Fruit fly (Drosophila melanogaster) Kc167 (cell line): ENCODE results near the gene ZnT35C.

Experiments used
- Myc ChIP-seq: fragments of >200 bp; optimal IDR thresholded peaks from 2 replicates; lab custom pipeline; 2017; ENCODE audit warnings: missing external identifiers
- Sin3A ChIP-seq: fragments of >200 bp; optimal IDR thresholded peaks from 2 replicates; lab custom pipeline; 2018; ENCODE audit warnings: missing external identifiers
- h ChIP-seq: fragments of >200 bp; optimal IDR thresholded peaks from 3 replicates; lab custom pipeline; 2018; ENCODE audit warnings: missing external identifiers
- insv ChIP-seq: fragments of >200 bp; optimal IDR thresholded peaks from 3 replicates; lab custom pipeline; 2018; ENCODE audit warnings: missing external identifiers
- psq ChIP-seq: fragments of >200 bp; optimal IDR thresholded peaks from 2 replicates; lab custom pipeline; 2017; ENCODE audit warnings: missing external identifiers
- ttk ChIP-seq: sonication (Bioruptor generic); optimal IDR thresholded peaks from 2 replicates; lab custom pipeline; 2017; ENCODE audit warnings: missing external identifiers

ZnT35C gene

DNA sequence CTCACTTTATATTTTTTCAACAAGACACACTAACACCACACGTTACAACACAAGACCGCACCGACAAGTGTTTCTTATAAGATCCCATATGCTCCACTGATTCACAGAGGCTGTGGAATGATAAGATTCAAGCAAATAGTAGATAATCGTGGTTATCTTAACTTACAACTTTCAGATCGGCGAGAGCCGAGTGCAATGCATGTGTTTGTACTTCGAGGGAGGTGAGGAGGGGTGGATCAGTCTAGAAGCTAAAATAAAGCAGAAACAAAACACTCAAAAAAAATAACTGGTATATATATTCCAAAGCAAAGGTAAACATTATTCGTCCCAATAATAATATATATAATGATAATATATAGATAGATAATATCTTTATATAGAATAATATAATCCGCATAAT, at the start of gene ZnT35C:
ZnT35C (minus strand) TSS at position 101 of the 400 bp plus-strand sequence.
- no peak for TF ChIP-seq insv (lab: Kevin White, UChicago)
- no peak for TF ChIP-seq psq (lab: Kevin White, UChicago)
- no peak for TF ChIP-seq h (lab: Kevin White, UChicago)
- TF ChIP-seq Myc (lab: Kevin White, UChicago), result no peak
- no peak for TF ChIP-seq ttk (lab: Kevin White, UChicago)
- no peak for TF ChIP-seq Sin3A (lab: Kevin White, UChicago)

DNA sequence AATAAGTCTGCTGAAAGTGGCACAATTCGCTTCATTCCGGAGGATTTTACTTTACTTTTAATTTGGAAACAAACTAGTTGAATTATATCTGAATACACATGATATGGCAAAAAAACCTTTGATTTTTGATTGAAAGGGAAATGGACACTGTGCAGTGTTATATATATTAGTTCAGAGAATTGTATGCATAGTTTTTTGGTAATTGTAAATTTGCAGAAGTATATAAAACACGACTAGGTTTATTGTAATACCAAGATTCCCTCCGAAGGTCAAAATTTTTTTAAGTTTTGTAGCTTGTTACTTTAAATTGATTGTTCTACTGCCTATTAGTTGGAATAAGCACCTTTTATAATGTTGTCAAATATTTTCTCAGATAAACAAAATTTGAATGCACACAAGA, 44.6 kb upstream of the ZnT35C start, which contains the start of gene CG15260:
CG15260 (minus strand) TSS at position 101 of the 400 bp plus-strand sequence.
- TF ChIP-seq ttk (lab: Kevin White, UChicago) (no peak), Myc (lab: Kevin White, UChicago) (no peak), insv (lab: Kevin White, UChicago) (no peak)

DNA sequence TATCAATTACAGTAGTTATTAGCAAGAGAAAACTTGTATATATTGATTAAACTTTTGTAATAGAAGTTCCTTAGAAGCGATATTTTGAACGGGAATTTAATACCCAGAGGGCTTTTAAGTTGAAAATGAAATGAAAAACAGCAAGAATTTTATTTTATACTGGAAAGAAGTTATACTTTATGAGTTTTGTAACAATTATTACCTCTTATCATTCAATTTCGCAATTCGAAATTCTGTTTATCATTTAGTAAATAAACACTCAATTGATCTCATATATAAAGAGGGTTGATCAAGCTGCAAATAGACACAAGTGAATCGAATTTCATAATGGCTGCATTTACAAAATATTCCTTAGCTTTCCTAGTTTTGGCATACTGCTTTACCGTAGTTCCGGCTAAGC, 37.2 kb upstream of the ZnT35C start, which contains the start of gene CG15263:
CG15263 (plus strand) TSS at position 301 of the 400 bp plus-strand sequence.
- TF ChIP-seq psq (lab: Kevin White, UChicago), result no peak
- no peak for TF ChIP-seq ttk (lab: Kevin White, UChicago)
- no peak for TF ChIP-seq Myc (lab: Kevin White, UChicago)
- TF ChIP-seq insv (lab: Kevin White, UChicago), result no peak
- no peak for TF ChIP-seq Sin3A (lab: Kevin White, UChicago)
- TF ChIP-seq h (lab: Kevin White, UChicago), result no peak

DNA sequence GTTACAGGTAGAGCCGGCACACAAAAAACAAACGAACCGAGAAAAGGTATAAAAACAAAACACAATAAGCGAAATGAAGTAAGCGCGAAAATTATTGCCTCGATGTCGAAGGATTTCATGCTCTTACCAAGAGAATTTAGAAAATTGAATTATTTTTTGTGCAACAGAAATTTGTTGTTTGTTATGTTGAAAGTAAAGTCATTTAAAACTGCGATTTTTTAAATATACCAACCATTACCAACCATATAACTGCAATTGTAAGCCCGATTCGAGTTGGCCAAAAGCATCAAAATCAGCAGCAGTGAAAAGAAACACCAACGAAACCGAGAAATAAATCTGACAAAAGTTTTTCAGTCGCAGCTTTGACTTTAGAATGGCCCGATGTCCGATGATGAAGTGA, 33.5 kb upstream of the ZnT35C start:
- TF ChIP-seq Myc (lab: Kevin White, UChicago), result no peak
- TF ChIP-seq h (lab: Kevin White, UChicago), result no peak
- no peak for TF ChIP-seq insv (lab: Kevin White, UChicago)
- no peak for TF ChIP-seq psq (lab: Kevin White, UChicago)
- no peak for TF ChIP-seq ttk (lab: Kevin White, UChicago)
- TF ChIP-seq Sin3A (lab: Kevin White, UChicago), result no peak

DNA sequence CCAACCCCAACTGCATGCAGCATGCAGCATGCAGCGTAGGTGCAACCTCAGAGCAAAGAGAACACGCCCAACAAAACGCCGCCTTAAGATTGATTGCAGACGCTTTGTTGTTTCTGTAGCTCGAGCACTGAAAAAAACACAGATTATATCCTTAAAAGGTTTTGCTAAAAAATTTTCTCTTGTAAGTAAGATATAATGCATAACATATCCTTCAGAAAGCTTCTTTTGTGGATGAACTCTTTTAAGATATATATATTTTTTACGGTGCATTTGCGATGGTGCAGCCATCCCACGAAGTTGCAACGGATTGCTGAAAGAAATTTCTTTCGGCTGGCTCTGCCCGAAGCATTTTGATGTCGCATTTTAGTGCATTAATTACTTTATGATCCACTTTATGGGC, 28.3 kb upstream of the ZnT35C start:
- no peak for TF ChIP-seq insv (lab: Kevin White, UChicago)
- TF ChIP-seq ttk (lab: Kevin White, UChicago), result no peak
- TF ChIP-seq Sin3A (lab: Kevin White, UChicago), result no peak

DNA sequence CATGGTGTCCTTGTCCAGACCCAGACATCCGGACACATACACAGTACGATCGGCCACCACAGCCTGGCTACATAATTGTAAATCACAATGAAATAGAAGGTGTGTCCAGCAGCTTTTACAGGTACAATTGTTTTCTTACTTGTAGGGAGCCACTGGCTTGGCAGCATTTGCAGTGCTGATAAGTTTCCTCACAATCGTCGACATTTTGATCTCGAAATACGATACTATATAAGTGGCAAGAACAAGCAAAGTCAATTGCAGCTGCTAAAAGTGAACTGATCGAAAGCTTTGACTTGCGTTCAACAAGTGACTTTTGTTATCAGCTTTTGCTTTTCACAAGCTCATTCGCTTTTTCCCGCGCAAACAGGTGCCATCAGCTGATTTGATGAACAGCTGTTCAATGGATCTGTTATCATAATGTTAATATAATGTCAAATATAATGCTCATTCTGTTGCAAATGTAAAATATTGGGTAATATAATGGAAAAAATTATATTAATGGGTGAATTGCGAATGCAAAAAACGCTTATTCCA, 27.3 kb upstream of the ZnT35C start, which contains the start of gene UK114:
UK114 (minus strand) TSS at position 309 of the 534 bp plus-strand sequence.
- TF ChIP-seq Sin3A (lab: Kevin White, UChicago), result no peak
- TF ChIP-seq ttk (lab: Kevin White, UChicago), result no peak
- no peak for TF ChIP-seq h (lab: Kevin White, UChicago)
- TF ChIP-seq insv (lab: Kevin White, UChicago), result no peak
- TF ChIP-seq psq (lab: Kevin White, UChicago), result no peak
- TF ChIP-seq Myc (lab: Kevin White, UChicago), result no peak

DNA sequence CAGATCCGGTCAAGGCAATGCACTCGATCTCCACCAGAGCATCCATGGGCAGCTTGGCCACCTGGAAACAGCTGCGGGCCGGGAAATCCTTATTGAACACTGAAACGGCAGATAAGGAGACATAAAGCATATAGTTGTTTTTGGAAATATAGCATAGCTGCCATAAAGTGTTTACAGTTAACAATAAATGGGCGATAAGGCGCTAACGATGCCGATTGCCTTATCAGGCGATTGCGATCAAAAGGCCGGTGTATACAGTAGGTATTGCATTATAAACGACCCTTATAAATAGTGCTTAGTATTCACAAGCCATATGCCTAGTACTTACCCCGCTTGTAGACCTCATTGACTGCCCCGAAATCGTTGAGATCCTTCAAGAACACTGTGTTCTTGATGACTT, 26.8 kb upstream of the ZnT35C start:
- TF ChIP-seq h (lab: Kevin White, UChicago) (no peak), insv (lab: Kevin White, UChicago) (no peak)

DNA sequence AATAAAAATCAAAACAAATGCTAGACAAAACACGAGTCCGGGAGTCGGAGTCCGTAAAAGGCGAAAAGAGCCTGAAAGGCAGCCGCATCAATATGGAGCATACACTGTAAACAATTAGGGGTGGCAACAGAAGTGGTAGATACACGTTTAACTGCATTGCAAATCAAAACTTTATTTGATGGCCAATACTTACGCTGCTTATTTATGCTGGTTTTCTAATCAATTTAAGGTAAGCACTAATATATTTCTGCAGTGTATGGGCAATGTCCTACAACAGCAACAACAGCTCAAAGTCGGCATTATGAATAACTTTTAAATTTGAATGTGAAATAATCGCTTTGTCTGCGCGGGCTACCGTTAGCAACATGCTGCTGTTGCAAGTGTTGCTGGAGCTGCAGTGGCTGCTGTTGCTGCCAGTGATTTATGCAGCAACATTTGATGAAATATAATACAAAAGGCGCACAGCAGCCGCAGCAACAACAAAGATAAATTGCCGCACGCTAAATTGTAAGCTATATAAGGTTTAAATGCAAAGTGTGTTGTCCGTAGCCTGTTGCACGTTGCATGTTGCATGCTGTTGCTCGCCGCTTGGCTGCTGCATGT, 26.1 kb upstream of the ZnT35C start:
- TF ChIP-seq Sin3A (lab: Kevin White, UChicago), result no peak
- TF ChIP-seq Myc (lab: Kevin White, UChicago), result no peak
- no peak for TF ChIP-seq insv (lab: Kevin White, UChicago)
- TF ChIP-seq h (lab: Kevin White, UChicago), result no peak
- TF ChIP-seq psq (lab: Kevin White, UChicago), result no peak
- no peak for TF ChIP-seq ttk (lab: Kevin White, UChicago)

DNA sequence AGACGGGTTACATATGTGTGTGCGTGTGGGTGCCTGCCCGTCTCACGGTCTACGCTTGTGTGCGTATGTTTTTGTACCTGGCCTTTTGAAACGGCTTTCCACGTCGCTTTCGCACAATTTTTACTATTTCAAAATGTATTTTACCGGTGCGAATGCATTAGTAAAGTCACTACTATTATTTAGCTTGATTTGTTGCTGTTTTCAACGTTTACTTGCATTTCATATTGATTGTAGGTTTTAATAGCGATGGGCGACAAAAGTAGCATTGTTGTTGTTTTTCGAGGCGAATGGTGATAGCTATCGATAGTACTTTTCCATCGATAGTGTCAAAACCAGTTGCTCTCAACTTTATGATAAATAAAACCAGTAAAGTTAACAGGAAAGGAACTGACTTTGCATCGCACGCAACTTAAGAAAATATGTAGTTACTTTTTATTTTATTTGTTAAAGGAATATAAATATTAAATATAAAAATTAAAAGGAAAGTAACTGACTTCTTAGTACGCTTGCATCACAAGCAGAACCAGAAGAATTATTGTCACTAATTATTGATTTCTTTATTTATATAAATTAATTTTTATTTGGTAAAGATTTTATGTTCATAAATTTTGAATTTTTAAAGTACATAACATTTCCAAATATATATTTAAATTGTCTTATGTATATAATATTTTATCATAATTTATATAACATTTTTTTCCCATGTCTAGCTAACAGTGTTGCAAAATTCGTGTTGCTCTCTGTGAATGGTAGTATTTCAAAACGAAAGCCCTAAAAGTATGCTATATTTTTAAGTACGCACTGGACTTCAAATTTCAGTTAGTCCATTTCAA, 24.5 kb upstream of the ZnT35C start, which contains the start of gene Cul3:
Cul3 (minus strand) TSS at position 268 of the 833 bp plus-strand sequence.
- no peak for TF ChIP-seq insv (lab: Kevin White, UChicago)

DNA sequence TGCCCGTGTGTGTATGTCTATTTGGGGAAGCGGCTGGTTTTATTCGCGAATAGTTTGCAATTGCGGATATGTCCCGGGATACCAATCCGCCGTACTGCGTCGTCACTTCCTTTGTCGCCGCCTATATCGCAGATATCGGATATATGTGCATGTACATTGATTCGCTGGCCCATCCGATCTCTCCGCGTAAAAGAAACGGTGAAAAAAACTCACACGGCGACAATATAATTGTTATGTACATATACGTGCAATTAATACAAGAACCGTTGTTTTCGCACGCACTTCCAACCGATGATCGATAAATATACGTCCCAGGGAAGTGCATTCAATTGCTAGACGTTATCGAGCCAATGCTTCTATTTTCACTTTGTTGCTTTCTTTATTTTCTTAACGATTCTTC, 23.8 kb upstream of the ZnT35C start:
- TF ChIP-seq Sin3A (lab: Kevin White, UChicago), result no peak
- no peak for TF ChIP-seq Myc (lab: Kevin White, UChicago)
- no peak for TF ChIP-seq ttk (lab: Kevin White, UChicago)
- no peak for TF ChIP-seq insv (lab: Kevin White, UChicago)
- TF ChIP-seq h (lab: Kevin White, UChicago), result no peak
- TF ChIP-seq psq (lab: Kevin White, UChicago), result no peak

DNA sequence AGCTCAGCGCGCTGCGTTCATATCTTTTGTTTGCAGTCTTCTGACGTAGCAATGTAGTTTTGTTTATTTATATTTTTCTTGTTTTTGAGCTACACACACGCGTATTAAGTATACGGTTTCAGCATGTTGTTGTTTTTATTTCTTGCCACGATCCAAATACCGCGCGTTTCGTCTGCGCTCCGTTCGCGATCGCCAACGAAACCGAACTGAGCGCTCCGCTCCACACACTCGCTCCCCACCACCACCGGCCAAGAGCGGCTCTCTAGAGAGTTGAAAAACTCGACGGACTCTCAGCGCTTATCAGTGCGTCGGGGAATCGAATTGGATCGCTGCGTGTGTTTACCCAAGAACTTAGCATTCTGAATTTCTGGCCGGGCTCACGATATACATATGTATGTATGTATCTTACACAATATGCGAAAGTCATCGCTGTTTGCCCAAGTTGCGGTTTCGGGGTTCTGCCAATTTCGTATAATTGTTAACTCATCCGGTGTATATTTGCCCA, 17.0 kb upstream of the ZnT35C start, which contains the start of gene yuri:
yuri (minus strand) TSS at position 210 of the 505 bp plus-strand sequence.
- TF ChIP-seq insv (lab: Kevin White, UChicago) (no peak), h (lab: Kevin White, UChicago) (no peak), Sin3A (lab: Kevin White, UChicago) (no peak), psq (lab: Kevin White, UChicago) (no peak), ttk (lab: Kevin White, UChicago) (no peak), Myc (lab: Kevin White, UChicago) (no peak)
